Worm (Caenorhabditis elegans) whole organism, L4 larva: ENCODE measurements around the gene C27H5.2.

Source experiments
- F37D6.2 ChIP-seq: sonication (generic microtip); optimal IDR thresholded peaks from 2 replicates; lab custom pipeline; 2016; ENCODE audit warnings: mild to moderate bottlenecking, missing genetic modification characterization, missing compliant biosample characterization
- daf-12 ChIP-seq: fragments of 150-350 bp; optimal IDR thresholded peaks from 2 replicates; lab custom pipeline; 2014; ENCODE audit warnings: missing biosample characterization, missing genetic modification reagents, missing genetic modification characterization
- daf-8 ChIP-seq: fragments of 200-800 bp; sonication (Bioruptor generic); IDR thresholded peaks from 2 replicates; pipeline ENCODE4 v1.3.6; 2022; ENCODE audit warnings: missing genetic modification characterization, missing compliant biosample characterization
- dve-1 ChIP-seq: sonication (generic microtip); optimal IDR thresholded peaks from 2 replicates; lab custom pipeline; 2017; ENCODE audit warnings: antibody characterized with exemption, mild to moderate bottlenecking, missing genetic modification characterization, missing compliant biosample characterization; ENCODE audit not compliant: insufficient read depth
- fkh-10 ChIP-seq: fragments of 150-350 bp; optimal IDR thresholded peaks from 2 replicates; lab custom pipeline; 2014; ENCODE audit warnings: missing biosample characterization, missing genetic modification reagents, missing genetic modification characterization
- lin-39 ChIP-seq: fragments of 150-350 bp; optimal IDR thresholded peaks from 2 replicates; lab custom pipeline; 2014; ENCODE audit warnings: missing biosample characterization, missing genetic modification reagents, missing genetic modification characterization
- mdt-29 ChIP-seq: fragments of 200-800 bp; sonication (Bioruptor generic); IDR thresholded peaks from 2 replicates; pipeline ENCODE4 v1.3.6; 2022; ENCODE audit warnings: missing genetic modification reagents, missing genetic modification characterization, missing compliant biosample characterization
- nhr-11 ChIP-seq: fragments of 150-350 bp; optimal IDR thresholded peaks from 2 replicates; lab custom pipeline; 2014; ENCODE audit warnings: missing biosample characterization, missing genetic modification characterization
- nhr-111 ChIP-seq: fragments of 200-800 bp; sonication (Bioruptor generic); optimal IDR thresholded peaks from 2 replicates; lab custom pipeline; 2018; ENCODE audit warnings: mild to moderate bottlenecking, missing genetic modification characterization, missing compliant biosample characterization
- pha-4 ChIP-seq, 2 experiments: fragments of 150-350 bp in 1 of 2; fragments of 200-800 bp in 1 of 2; sonication (Bioruptor generic) in 1 of 2; IDR thresholded peaks in 1 of 2; optimal IDR thresholded peaks in 1 of 2; 2 replicates each; pipeline versions ENCODE4 v1.3.6 to Lab custom; 2014 to 2022; ENCODE audit warnings: missing genetic modification characterization in 2 of 2, missing genetic modification reagents in 2 of 2, missing biosample characterization in 1 of 2, missing compliant biosample characterization in 1 of 2
- unc-62 ChIP-seq, 3 experiments: fragments of 150-350 bp in 1 of 3; sonication (generic microtip); optimal IDR thresholded peaks in 2 of 3; peaks in 1 of 3; 1 replicate in 1 of 3; 2 replicates in 2 of 3; lab custom pipeline; 2014 to 2017; ENCODE audit warnings: missing biosample characterization in 3 of 3, missing genetic modification characterization in 3 of 3, missing genetic modification reagents in 3 of 3, missing genotype in 1 of 3

ce11 chrII:7187110-7187509 is 31.7 kb downstream of the C27H5.2 start, which contains the start of gene C27H5.6:
- TF ChIP-seq F37D6.2 (tag; lab: Kevin White, UChicago) (no peak), daf-12 (tag; lab: Kevin White, UChicago) (no peak), pha-4 (GFP tag; IDR thresholded peaks at IDR 0.05; lab: Robert Waterston, UW) (no peak), pha-4 (tag; optimal IDR thresholded peaks at IDR 0.05; lab: Kevin White, UChicago) (no peak), daf-8 (GFP tag; lab: Robert Waterston, UW) (no peak), fkh-10 (no peak), dve-1 (tag; lab: Kevin White, UChicago) (no peak), unc-62 (GFP tag; optimal IDR thresholded peaks at IDR 0.05 in 1 of 2; lab: Kevin White, UChicago) (no peak), unc-62 (tag; optimal IDR thresholded peaks at IDR 0.05; lab: Kevin White, UChicago) (no peak), nhr-111 (GFP tag; lab: Kevin White, UChicago) (no peak), lin-39 (tag; lab: Kevin White, UChicago) (no peak), mdt-29 (GFP tag; lab: Robert Waterston, UW) (no peak), nhr-11 (tag; lab: Kevin White, UChicago) (no peak)
